Worm (Caenorhabditis elegans) whole organism, L3 larva: ENCODE measurements around the gene plpp-1.2.

Source experiments
- ZK546.5 ChIP-seq: sonication (generic microtip); optimal IDR thresholded peaks from 2 replicates; lab custom pipeline; 2017; ENCODE audit warnings: missing biosample characterization, missing genetic modification characterization
- aly-2 ChIP-seq: fragments of 150-350 bp; optimal IDR thresholded peaks from 2 replicates; lab custom pipeline; 2014; ENCODE audit warnings: missing biosample characterization, missing genetic modification characterization
- elt-3 ChIP-seq, 3 experiments: fragments of 150-350 bp in 1 of 3; sonication (generic microtip) in 2 of 3; optimal IDR thresholded peaks; 2 replicates in 2 of 3; 4 replicates in 1 of 3; lab custom pipeline; 2014 to 2017; ENCODE audit warnings: missing biosample characterization in 3 of 3, missing genetic modification characterization in 3 of 3
- nhr-25 ChIP-seq: sonication (generic microtip); optimal IDR thresholded peaks from 2 replicates; lab custom pipeline; 2017; ENCODE audit warnings: missing biosample characterization, missing genetic modification characterization
- nhr-76 ChIP-seq: fragments of 150-350 bp; sonication (generic microtip); optimal IDR thresholded peaks from 5 replicates; lab custom pipeline; 2014; ENCODE audit warnings: missing biosample characterization, missing genetic modification characterization
- pha-4 ChIP-seq: fragments of 150-350 bp; optimal IDR thresholded peaks from 2 replicates; lab custom pipeline; 2014; ENCODE audit warnings: missing biosample characterization, missing genetic modification reagents, missing genetic modification characterization
- snpc-4 ChIP-seq: fragments of 150-350 bp; optimal IDR thresholded peaks from 2 replicates; lab custom pipeline; 2014; ENCODE audit warnings: missing biosample characterization, missing genetic modification characterization
- zag-1 ChIP-seq: fragments of 150-350 bp; optimal IDR thresholded peaks from 2 replicates; lab custom pipeline; 2014; ENCODE audit warnings: missing biosample characterization, missing genetic modification characterization

ce11 chrII:6469340-6469739 is 15.9 kb upstream of the plpp-1.2 start:
- TF ChIP-seq elt-3 (tag; optimal IDR thresholded peaks at IDR 0.05; lab: Kevin White, UChicago) (no peak), nhr-25 (no peak), nhr-76 (tag; lab: Kevin White, UChicago) (no peak), zag-1 (tag; lab: Kevin White, UChicago) (no peak), pha-4 (tag; lab: Kevin White, UChicago) (no peak), ZK546.5 (tag; lab: Kevin White, UChicago) (no peak), snpc-4 (no peak), aly-2 (no peak)
